Fruit fly (Drosophila melanogaster): ENCODE data around the gene Cdk12.
A peak's percentile ranks its signal among the peaks of the same experiment; 100 is the strongest.

Gene Cdk12

dm6 chr3L:21496865-21497634 is 19.1 kb upstream of the Cdk12 start, which contains the start of gene Hr78 (continued):
- no peak for TF ChIP-seq ro (GFP tag; IDR thresholded peaks at IDR 0.05)
- TF ChIP-seq chinmo (GFP tag; IDR thresholded peaks at IDR 0.05; ENCODE audit: partially characterized antibody) = no peak
- TF ChIP-seq CG15479 (GFP tag; optimal IDR thresholded peaks at IDR 0.05) = peak; percentile 32
- peak; percentile 73 for TF ChIP-seq CG2875 (GFP tag; optimal IDR thresholded peaks at IDR 0.05)
- TF ChIP-seq CG9609 (GFP tag; optimal IDR thresholded peaks at IDR 0.05) = no peak
- peak; percentile 69 for TF ChIP-seq Hr3 (GFP tag; optimal IDR thresholded peaks at IDR 0.05)
- TF ChIP-seq pb (GFP tag; optimal IDR thresholded peaks at IDR 0.05) = no peak
- peak; percentile 81 for TF ChIP-seq Xrp1 (GFP tag; IDR thresholded peaks at IDR 0.05)
- no peak for TF ChIP-seq Mad (GFP tag; optimal IDR thresholded peaks at IDR 0.05)
- TF ChIP-seq Ets97D (GFP tag; optimal IDR thresholded peaks at IDR 0.05) = peak; percentile 63
- TF ChIP-seq H2.0 (GFP tag; IDR thresholded peaks at IDR 0.05) = peak; percentile 38; the same call in 1 of the 2 replicates
- TF ChIP-seq jing (GFP tag; optimal IDR thresholded peaks at IDR 0.05) = no peak
- TF ChIP-seq NfI (GFP tag; optimal IDR thresholded peaks at IDR 0.05) = peak; percentile 77
- no peak for TF ChIP-seq ham (GFP tag; IDR thresholded peaks at IDR 0.05)
- TF ChIP-seq CG7357 (GFP tag; IDR thresholded peaks at IDR 0.05) = 0 out of 3 replicates have a peak, but pooled peaks have one; percentile 52
- TF ChIP-seq CG14710 (tag; optimal IDR thresholded peaks at IDR 0.05) = peak; percentile 72
- peak; percentile 89 for TF ChIP-seq PHDP (tag; optimal IDR thresholded peaks at IDR 0.05)
- no peak for TF ChIP-seq bbx (GFP tag; IDR thresholded peaks at IDR 0.05; ENCODE audit: partially characterized antibody)
- no peak for TF ChIP-seq klu (GFP tag; IDR thresholded peaks at IDR 0.05)
- TF ChIP-seq CG32767 (GFP tag; IDR thresholded peaks at IDR 0.05) = peak; percentile 69
- peak; percentile 22 for TF ChIP-seq HmgZ (tag; optimal IDR thresholded peaks at IDR 0.05)
- peak; percentile 44; the same call in 1 of the 2 replicates for TF ChIP-seq E2f2 (GFP tag; IDR thresholded peaks at IDR 0.05)
- TF ChIP-seq CG34224 (GFP tag; IDR thresholded peaks at IDR 0.05; ENCODE audit: partially characterized antibody) = 0 out of 3 replicates have a peak, but pooled peaks have one; percentile 35
- no peak for TF ChIP-seq HLH4C (GFP tag; IDR thresholded peaks at IDR 0.05; ENCODE audit: partially characterized antibody)
- TF ChIP-seq twi (tag; optimal IDR thresholded peaks at IDR 0.05) = peak; percentile 37
- TF ChIP-seq sens-2 (GFP tag; IDR thresholded peaks at IDR 0.05) = peak; percentile 6; the same call in 1 of the 2 replicates
- peak; percentile 82 for TF ChIP-seq CG17359 (tag; optimal IDR thresholded peaks at IDR 0.05)
- peak; percentile 19 for TF ChIP-seq CG3838 (GFP tag; optimal IDR thresholded peaks at IDR 0.05)
- peak; percentile 90 for TF ChIP-seq Fer1 (GFP tag; optimal IDR thresholded peaks at IDR 0.05)
- peak; percentile 77 for TF ChIP-seq ind (GFP tag; optimal IDR thresholded peaks at IDR 0.05)
- TF ChIP-seq CG4820 (GFP tag; optimal IDR thresholded peaks at IDR 0.05) = peak; percentile 41
- no peak for TF ChIP-seq Dip3 (GFP tag; optimal IDR thresholded peaks at IDR 0.05)
- TF ChIP-seq tna (GFP tag; IDR thresholded peaks at IDR 0.05; ENCODE audit: partially characterized antibody) = no peak
- no peak for TF ChIP-seq abd-A (tag; optimal IDR thresholded peaks at IDR 0.05)
- peak; percentile 76 for TF ChIP-seq CG17568 (GFP tag; optimal IDR thresholded peaks at IDR 0.05)
- no peak for TF ChIP-seq chn (GFP tag; optimal IDR thresholded peaks at IDR 0.05)
- TF ChIP-seq pros (GFP tag; optimal IDR thresholded peaks at IDR 0.05) = no peak
- no peak for TF ChIP-seq bigmax (GFP tag; optimal IDR thresholded peaks at IDR 0.05)
- no peak for TF ChIP-seq knrl (GFP tag; IDR thresholded peaks at IDR 0.05; ENCODE audit: partially characterized antibody)
- TF ChIP-seq CG1602 (GFP tag; optimal IDR thresholded peaks at IDR 0.05) = peak; percentile 56
- no peak for TF ChIP-seq tll (GFP tag; optimal IDR thresholded peaks at IDR 0.05)
- no peak for TF ChIP-seq ssp (GFP tag; IDR thresholded peaks at IDR 0.05)
- peak; percentile 41 for TF ChIP-seq CG4360 (GFP tag; IDR thresholded peaks at IDR 0.05)
- TF ChIP-seq danr (GFP tag; IDR thresholded peaks at IDR 0.05) = peak; percentile 41; the same call in 1 of the 2 replicates
- TF ChIP-seq stc (GFP tag; IDR thresholded peaks at IDR 0.05) = peak; percentile 62
- TF ChIP-seq da (GFP tag; optimal IDR thresholded peaks at IDR 0.05) = no peak
- no peak for TF ChIP-seq Gsc (GFP tag; IDR thresholded peaks at IDR 0.05)
- TF ChIP-seq slp2 (GFP tag; optimal IDR thresholded peaks at IDR 0.05) = peak; percentile 34
- TF ChIP-seq Dip2 (GFP tag; IDR thresholded peaks at IDR 0.05) = no peak

Measured in whole organism, embryonic.